Fruit fly (Drosophila melanogaster): ENCODE results near the gene CG9154.

The CG9154 gene

DNA sequence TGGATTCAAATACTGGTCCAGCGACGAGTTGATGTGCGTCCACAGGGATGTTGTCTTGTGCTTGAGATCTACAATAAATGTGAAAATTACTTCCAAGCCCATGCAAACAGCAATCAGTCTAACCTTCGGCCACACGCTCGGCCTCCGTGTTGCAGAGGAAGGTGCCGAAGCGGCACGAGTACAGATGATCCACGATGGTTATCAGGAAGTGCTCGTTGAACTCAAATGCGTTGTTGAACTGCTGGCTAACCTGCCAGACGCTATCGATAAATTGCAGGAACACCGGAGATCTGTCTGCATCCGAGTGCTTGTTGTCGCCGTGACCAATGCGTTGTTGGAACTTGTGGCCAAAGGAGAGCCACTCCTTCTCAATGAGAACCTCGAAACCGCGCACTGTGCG is 35.3 kb downstream of the CG9154 start:
- TF ChIP-seq CG8478 (optimal IDR thresholded peaks at IDR 0.05) (no peak), CTCF (optimal IDR thresholded peaks at IDR 0.05) (no peak)

DNA sequence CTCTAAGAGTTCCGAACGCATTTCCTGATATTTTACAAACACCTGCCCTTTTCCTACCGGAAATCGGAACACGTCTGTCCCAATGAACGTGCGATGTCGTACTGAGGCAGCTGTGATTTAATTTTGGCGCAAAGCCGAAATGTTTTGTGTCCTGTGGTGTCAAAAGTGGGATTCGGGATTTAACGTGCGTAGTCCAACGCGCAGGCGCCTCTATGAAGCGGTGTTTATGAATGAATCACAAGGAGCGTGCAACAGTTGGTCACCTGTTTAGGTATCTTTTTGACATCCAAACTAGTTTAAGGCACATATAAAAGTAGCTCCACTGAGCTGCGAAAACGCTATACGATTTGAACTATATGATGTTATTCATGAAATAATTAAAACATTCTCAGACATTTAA is 36.1 kb downstream of the CG9154 start, which contains the start of gene CG9109:
TSS of gene CG9109 (minus strand) at position 80 of the 400 bp plus-strand sequence.
- TF ChIP-seq CG8478 (optimal IDR thresholded peaks at IDR 0.05): no peak
- no peak for TF ChIP-seq CTCF (optimal IDR thresholded peaks at IDR 0.05)

DNA sequence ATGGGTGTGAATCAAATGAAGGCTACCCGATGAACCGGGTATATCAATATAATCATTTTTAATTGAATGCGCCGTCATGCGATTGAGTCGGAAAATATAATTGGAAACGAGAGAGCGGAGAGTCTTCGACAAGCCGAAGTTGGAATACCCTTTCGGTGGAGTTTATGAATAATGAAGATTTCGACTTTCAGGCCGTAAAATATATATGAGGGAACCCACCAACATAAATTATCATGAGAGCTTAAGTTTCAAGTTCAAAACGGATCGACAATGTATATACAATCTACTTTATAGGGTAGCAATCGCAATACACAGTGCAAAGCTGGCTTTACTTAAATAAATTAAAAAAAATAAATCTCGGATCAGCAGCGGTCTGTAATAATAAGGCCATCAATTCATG is 38.6 kb downstream of the CG9154 start:
- TF ChIP-seq CTCF (optimal IDR thresholded peaks at IDR 0.05): no peak
- TF ChIP-seq CG8478 (optimal IDR thresholded peaks at IDR 0.05): no peak

DNA sequence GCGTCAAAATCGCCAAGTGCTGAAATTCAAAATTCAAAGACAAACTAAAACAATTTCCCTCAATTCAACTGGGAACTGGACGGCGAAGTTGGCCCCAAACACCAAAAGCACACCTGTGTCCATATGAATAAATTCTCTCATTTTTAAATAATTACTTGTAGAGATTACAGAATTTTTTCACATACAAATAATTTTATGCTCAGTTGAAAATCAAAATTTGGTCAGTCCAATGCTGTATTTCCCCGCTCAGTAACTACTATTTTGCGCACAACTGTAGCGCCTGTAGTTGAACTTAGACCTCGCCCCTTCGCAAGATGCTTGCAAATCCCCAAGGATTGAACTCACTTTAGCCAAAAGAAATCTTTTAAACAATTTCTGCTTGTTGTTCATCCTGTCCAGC is 41.8 kb downstream of the CG9154 start:
- TF ChIP-seq CG8478 (optimal IDR thresholded peaks at IDR 0.05) (no peak), CTCF (optimal IDR thresholded peaks at IDR 0.05) (no peak)

DNA sequence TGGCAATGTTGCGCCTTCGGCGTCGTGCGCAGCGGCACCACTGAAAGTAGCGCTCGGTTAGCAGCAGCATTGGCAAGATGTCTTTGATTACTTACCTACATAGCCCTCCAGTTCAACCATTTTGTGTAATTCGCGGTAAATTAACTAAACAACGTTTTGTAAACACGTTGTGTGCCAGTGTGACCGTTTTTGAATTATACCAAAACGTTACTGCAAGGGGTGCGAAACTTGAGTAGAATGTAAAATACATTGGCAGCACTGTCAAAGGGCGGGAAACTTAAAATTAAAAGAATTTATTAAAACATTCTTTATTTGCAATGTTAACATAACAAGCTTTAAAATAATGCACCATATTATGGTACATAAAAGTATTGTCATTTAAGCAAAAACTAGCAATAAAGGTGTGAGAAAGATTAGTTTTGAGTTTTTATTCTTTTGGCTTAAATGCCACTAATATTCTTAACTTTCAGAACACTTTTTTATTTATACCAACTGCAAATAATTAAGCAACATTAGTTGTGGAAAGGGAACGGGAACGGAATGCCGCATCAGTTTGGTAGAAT is 46.1 kb downstream of the CG9154 start, which contains the start of gene CG9107:
TSS of gene CG9107 (minus strand) at position 195 of the 563 bp plus-strand sequence.
- TF ChIP-seq CG8478 (optimal IDR thresholded peaks at IDR 0.05): no peak
- TF ChIP-seq CTCF (optimal IDR thresholded peaks at IDR 0.05): peak in 1 of 2 experiments; percentile 37

DNA sequence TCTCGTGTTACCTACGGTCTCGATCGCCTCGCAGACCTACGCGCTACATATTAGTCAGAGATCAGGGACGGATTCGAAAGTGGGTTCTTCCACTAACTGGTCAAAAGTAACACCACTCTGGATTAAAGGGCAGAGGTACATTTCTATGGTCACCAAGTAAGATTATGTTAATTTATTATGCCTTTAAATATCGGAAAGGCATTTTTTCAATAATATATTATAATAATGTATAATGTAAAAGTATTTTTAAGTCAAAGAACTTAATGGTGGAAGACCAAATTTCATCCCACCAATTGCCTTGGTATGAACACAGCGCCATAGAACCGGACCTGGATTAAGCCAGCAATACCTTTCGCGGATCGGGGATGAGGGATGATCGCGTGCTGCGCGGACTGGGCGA is 47.7 kb downstream of the CG9154 start:
- no peak for TF ChIP-seq CG8478 (optimal IDR thresholded peaks at IDR 0.05)

DNA sequence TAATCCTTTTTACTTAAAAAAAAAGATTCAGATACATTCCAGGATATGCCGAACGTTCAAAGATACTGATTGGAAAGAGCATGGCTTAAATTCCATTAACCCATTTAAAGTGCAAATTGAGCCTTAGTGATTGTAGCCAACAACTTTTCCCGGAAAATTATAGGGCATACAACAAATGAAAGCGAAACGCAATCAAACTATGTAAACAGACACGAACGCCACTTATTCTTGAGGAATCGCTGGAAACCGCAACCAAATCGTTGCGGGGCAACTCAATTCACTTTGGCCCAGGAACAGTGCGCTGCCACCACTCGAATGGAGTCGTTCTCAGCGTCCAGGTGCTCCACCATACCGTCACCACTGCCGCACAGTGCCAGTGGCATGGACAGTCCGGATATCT is 50.0 kb downstream of the CG9154 start, which contains the start of gene CG13996:
TSS of gene CG13996 (plus strand) at position 301 of the 400 bp plus-strand sequence.
- TF ChIP-seq CTCF (optimal IDR thresholded peaks at IDR 0.05) (no peak), CG8478 (optimal IDR thresholded peaks at IDR 0.05) (no peak)

All from S2 (cell line).